Fruit fly (Drosophila melanogaster) whole organism, pupa: ENCODE data around the gene AgmNAT.
A peak's percentile ranks its signal among the peaks of the same experiment; 100 is the strongest.

Experiments
- CG10348 ChIP-seq: fragments of 200-800 bp; sonication (Bioruptor generic); IDR thresholded peaks from 2 replicates; pipeline ENCODE4 v1.3.6; 2022; ENCODE audit warnings: missing biosample characterization, missing genetic modification characterization
- CG12605 ChIP-seq: fragments of 200-800 bp; sonication (Bioruptor generic); IDR thresholded peaks from 2 replicates; pipeline ENCODE4 v1.3.6; 2022; ENCODE audit warnings: missing biosample characterization, missing genetic modification characterization
- CG13204 ChIP-seq: fragments of 200-800 bp; sonication (Bioruptor generic); optimal IDR thresholded peaks from 2 replicates; lab custom pipeline; 2018; ENCODE audit warnings: missing biosample characterization, mild to moderate bottlenecking, missing genetic modification characterization, moderate library complexity
- CG14655 ChIP-seq: fragments of 200-800 bp; sonication (Bioruptor generic); optimal IDR thresholded peaks from 3 replicates; lab custom pipeline; 2017; ENCODE audit warnings: mild to moderate bottlenecking, missing biosample characterization, missing genetic modification reagents, missing genetic modification characterization
- CG15710 ChIP-seq: fragments of 200-800 bp; sonication (Bioruptor generic); optimal IDR thresholded peaks from 2 replicates; lab custom pipeline; 2018; ENCODE audit warnings: missing biosample characterization, mild to moderate bottlenecking, missing genetic modification characterization, moderate library complexity
- CG17806 ChIP-seq: fragments of 200-800 bp; sonication (Bioruptor generic); optimal IDR thresholded peaks from 2 replicates; lab custom pipeline; 2018; ENCODE audit warnings: missing biosample characterization, mild to moderate bottlenecking, missing genetic modification characterization, moderate library complexity
- CG32121 ChIP-seq: fragments of 200-800 bp; sonication (Bioruptor generic); IDR thresholded peaks from 2 replicates; pipeline ENCODE4 v1.3.6; 2022; ENCODE audit warnings: missing biosample characterization, missing genetic modification characterization
- CG34367 ChIP-seq: fragments of 200-800 bp; sonication (Bioruptor generic); optimal IDR thresholded peaks from 2 replicates; lab custom pipeline; 2018; ENCODE audit warnings: missing biosample characterization, mild to moderate bottlenecking, missing genetic modification characterization
- CG4496 ChIP-seq: fragments of 200-800 bp; sonication (Bioruptor generic); IDR thresholded peaks from 3 replicates; pipeline ENCODE4 v1.3.6; 2022; ENCODE audit warnings: missing biosample characterization, missing genetic modification characterization
- CG8159 ChIP-seq: fragments of 200-800 bp; sonication (Bioruptor generic); optimal IDR thresholded peaks from 3 replicates; lab custom pipeline; 2018; ENCODE audit warnings: missing biosample characterization, mild to moderate bottlenecking, missing genetic modification characterization, moderate library complexity
- CG8301 ChIP-seq: fragments of 200-800 bp; sonication (Bioruptor generic); optimal IDR thresholded peaks from 2 replicates; lab custom pipeline; 2018; ENCODE audit warnings: missing biosample characterization, mild to moderate bottlenecking, missing genetic modification characterization
- CG9948 ChIP-seq: fragments of 200-800 bp; sonication (Bioruptor generic); optimal IDR thresholded peaks from 2 replicates; lab custom pipeline; 2018; ENCODE audit warnings: missing biosample characterization, mild to moderate bottlenecking, missing genetic modification characterization, moderate library complexity
- D1 ChIP-seq: fragments of 200-800 bp; sonication (Bioruptor generic); optimal IDR thresholded peaks from 2 replicates; lab custom pipeline; 2018; ENCODE audit warnings: missing biosample characterization, mild to moderate bottlenecking, missing genetic modification characterization, moderate library complexity
- EcR ChIP-seq: fragments of 200-800 bp; sonication (Bioruptor generic); optimal IDR thresholded peaks from 3 replicates; lab custom pipeline; 2019; ENCODE audit warnings: missing biosample characterization, missing genetic modification characterization, mild to moderate bottlenecking, moderate library complexity, missing genetic modification reagents
- Ets98B ChIP-seq: fragments of 200-800 bp; sonication (Bioruptor generic); IDR thresholded peaks from 2 replicates; pipeline ENCODE4 v1.3.6; 2022; ENCODE audit warnings: missing biosample characterization, missing genetic modification characterization
- Pif1A ChIP-seq: fragments of 200-800 bp; sonication (Bioruptor generic); optimal IDR thresholded peaks from 3 replicates; lab custom pipeline; 2016; ENCODE audit warnings: missing biosample characterization, missing genetic modification characterization
- Pif1B ChIP-seq: fragments of 200-800 bp; sonication (Bioruptor generic); optimal IDR thresholded peaks from 3 replicates; lab custom pipeline; 2016; ENCODE audit warnings: missing biosample characterization, missing genetic modification characterization
- Snoo ChIP-seq: fragments of 200-800 bp; sonication (Bioruptor generic); optimal IDR thresholded peaks from 3 replicates; lab custom pipeline; 2017; ENCODE audit warnings: missing biosample characterization, mild to moderate bottlenecking, missing genetic modification characterization, inconsistent platforms
- fd96Ca ChIP-seq: fragments of 200-800 bp; sonication (Bioruptor generic); IDR thresholded peaks from 3 replicates; pipeline ENCODE4 v1.3.6; 2022; ENCODE audit warnings: missing biosample characterization, missing genetic modification characterization
- gl ChIP-seq: fragments of 200-800 bp; sonication (Bioruptor generic); optimal IDR thresholded peaks from 2 replicates; lab custom pipeline; 2018; ENCODE audit warnings: missing biosample characterization, mild to moderate bottlenecking, missing genetic modification characterization
- rn ChIP-seq: fragments of 200-800 bp; sonication (Bioruptor generic); IDR thresholded peaks from 2 replicates; pipeline ENCODE4 v1.3.6; 2022; ENCODE audit warnings: missing biosample characterization, missing genetic modification characterization

Gene AgmNAT

dm6 chrX:5839737-5840136 lies 24.1 kb upstream of the AgmNAT start:
- TF ChIP-seq rn (GFP tag; lab: Robert Waterston, UW) (no peak), CG13204 (GFP tag; lab: Kevin White, UChicago) (no peak), CG14655 (no peak), CG17806 (tag; lab: Kevin White, UChicago) (no peak), CG32121 (GFP tag; lab: Robert Waterston, UW) (no peak), CG34367 (tag; lab: Kevin White, UChicago) (no peak), Pif1A (GFP tag; lab: Kevin White, UChicago) (no peak), gl (tag; lab: Kevin White, UChicago) (no peak), Ets98B (no peak), CG8159 (tag; lab: Kevin White, UChicago) (no peak), CG10348 (no peak), Pif1B (GFP tag; lab: Kevin White, UChicago) (no peak)

- TF ChIP-seq D1 (tag; lab: Kevin White, UChicago) (no peak), CG12605 (no peak), CG13204 (GFP tag; lab: Kevin White, UChicago) (no peak), Pif1A (GFP tag; lab: Kevin White, UChicago) (no peak), CG4496 (GFP tag; lab: Robert Waterston, UW) (0 out of 3 replicates have a peak, but pooled peaks have one; percentile 15), fd96Ca (GFP tag; lab: Robert Waterston, UW) (no peak)
Observed at dm6 chrX:5819972-5820371, 4.4 kb upstream of the AgmNAT start.

dm6 chrX:5818428-5818827 lies 2.8 kb upstream of the AgmNAT start, which contains the start of gene CG15765:
CG15765 (plus strand) TSS chrX:5818559.
- TF ChIP-seq CG15710 (tag; lab: Kevin White, UChicago): no peak
- TF ChIP-seq CG8159 (tag; lab: Kevin White, UChicago): no peak
- TF ChIP-seq CG13204 (GFP tag; lab: Kevin White, UChicago): no peak
- TF ChIP-seq rn (GFP tag; lab: Robert Waterston, UW): no peak
- TF ChIP-seq EcR (GFP tag; lab: Kevin White, UChicago): no peak
- no peak for TF ChIP-seq CG10348
- TF ChIP-seq Ets98B: no peak
- TF ChIP-seq CG34367 (tag; lab: Kevin White, UChicago): no peak
- TF ChIP-seq fd96Ca (GFP tag; lab: Robert Waterston, UW): no peak
- no peak for TF ChIP-seq CG8301 (tag; lab: Kevin White, UChicago)
- no peak for TF ChIP-seq Snoo

- no peak for TF ChIP-seq CG9948 (tag; lab: Kevin White, UChicago)
- no peak for TF ChIP-seq CG32121 (GFP tag; lab: Robert Waterston, UW)
- TF ChIP-seq CG15710 (tag; lab: Kevin White, UChicago): no peak
- no peak for TF ChIP-seq fd96Ca (GFP tag; lab: Robert Waterston, UW)
- no peak for TF ChIP-seq D1 (tag; lab: Kevin White, UChicago)
- no peak for TF ChIP-seq CG8159 (tag; lab: Kevin White, UChicago)
- no peak for TF ChIP-seq gl (tag; lab: Kevin White, UChicago)
- TF ChIP-seq CG4496 (GFP tag; lab: Robert Waterston, UW): no peak
- no peak for TF ChIP-seq CG34367 (tag; lab: Kevin White, UChicago)
- no peak for TF ChIP-seq CG8301 (tag; lab: Kevin White, UChicago)
- no peak for TF ChIP-seq CG12605
Observed at dm6 chrX:5817191-5817590, 1.6 kb upstream of the AgmNAT start.

dm6 chrX:5812877-5813276 lies 2.7 kb downstream of the AgmNAT start, which contains the start of gene CG44329:
CG44329 (minus strand) TSS chrX:5812977.
- no peak for TF ChIP-seq Pif1A (GFP tag; lab: Kevin White, UChicago)
- no peak for TF ChIP-seq Pif1B (GFP tag; lab: Kevin White, UChicago)
- TF ChIP-seq CG14655: no peak
- no peak for TF ChIP-seq CG12605
- TF ChIP-seq CG10348: no peak

- TF ChIP-seq rn (GFP tag; lab: Robert Waterston, UW): no peak
- TF ChIP-seq CG13204 (GFP tag; lab: Kevin White, UChicago): no peak
Observed at dm6 chrX:5808654-5809053, 7.0 kb downstream of the AgmNAT start, which contains the start of gene Prosbeta2R1. Prosbeta2R1 (plus strand) TSS chrX:5808954.

- TF ChIP-seq CG17806 (tag; lab: Kevin White, UChicago) (no peak), CG34367 (tag; lab: Kevin White, UChicago) (no peak), CG9948 (tag; lab: Kevin White, UChicago) (no peak), CG13204 (GFP tag; lab: Kevin White, UChicago) (no peak), CG32121 (GFP tag; lab: Robert Waterston, UW) (no peak), CG12605 (no peak), gl (tag; lab: Kevin White, UChicago) (no peak), Ets98B (no peak), CG10348 (no peak), EcR (GFP tag; lab: Kevin White, UChicago) (no peak), rn (GFP tag; lab: Robert Waterston, UW) (no peak), CG4496 (GFP tag; lab: Robert Waterston, UW) (no peak), CG8301 (tag; lab: Kevin White, UChicago) (no peak)
Observed at dm6 chrX:5804377-5804776, 11.2 kb downstream of the AgmNAT start, which contains the start of gene Cpr5C. Cpr5C (plus strand) TSS chrX:5804677.
